Fruit fly (Drosophila melanogaster) whole organism, embryonic: Measurements from ENCODE around the gene Mvl.
A peak's percentile ranks its signal among the peaks of the same experiment; 100 is the strongest.

ENCODE experiments used
- Adf1 ChIP-seq: fragments of 200-800 bp; sonication (Bioruptor generic); IDR thresholded peaks from 2 replicates; pipeline ENCODE4 v1.3.6; 2022; ENCODE audit warnings: missing biosample characterization, missing genetic modification characterization
- Aef1 ChIP-seq: fragments of 200-800 bp; sonication (Bioruptor generic); IDR thresholded peaks from 3 replicates; pipeline ENCODE4 v1.3.6; 2022; ENCODE audit warnings: missing biosample characterization, missing genetic modification characterization
- BEAF-32 ChIP-seq: fragments of 200-800 bp; sonication (Bioruptor generic); optimal IDR thresholded peaks from 3 replicates; lab custom pipeline; 2017; ENCODE audit warnings: missing biosample characterization, missing genetic modification characterization, mild to moderate bottlenecking, moderate library complexity, missing genetic modification reagents
- C15 ChIP-seq: fragments of 200-800 bp; sonication (Bioruptor generic); IDR thresholded peaks from 3 replicates; pipeline ENCODE4 v1.3.6; 2022; ENCODE audit warnings: missing biosample characterization, missing genetic modification characterization
- CG10274 ChIP-seq: fragments of 200-800 bp; sonication (Bioruptor generic); optimal IDR thresholded peaks from 3 replicates; lab custom pipeline; 2017; ENCODE audit warnings: missing biosample characterization, mild to moderate bottlenecking, missing genetic modification characterization
- CG10543 ChIP-seq: fragments of 200-800 bp; sonication (Bioruptor generic); optimal IDR thresholded peaks from 3 replicates; lab custom pipeline; 2017; ENCODE audit warnings: missing biosample characterization, mild to moderate bottlenecking, missing genetic modification characterization, moderate library complexity
- CG11504 ChIP-seq: fragments of 200-800 bp; sonication (Bioruptor generic); optimal IDR thresholded peaks from 3 replicates; lab custom pipeline; 2019; ENCODE audit warnings: missing biosample characterization, mild to moderate bottlenecking, missing genetic modification characterization, moderate library complexity
- CG11560 ChIP-seq: fragments of 200-800 bp; sonication (Bioruptor generic); IDR thresholded peaks from 3 replicates; pipeline ENCODE4 v1.3.6; 2022; ENCODE audit warnings: missing biosample characterization, missing genetic modification characterization
- CG13296 ChIP-seq: fragments of 200-800 bp; sonication (Bioruptor generic); optimal IDR thresholded peaks from 3 replicates; lab custom pipeline; 2018; ENCODE audit warnings: missing biosample characterization, mild to moderate bottlenecking, missing genetic modification characterization
- CG15601 ChIP-seq: fragments of 200-800 bp; sonication (Bioruptor generic); optimal IDR thresholded peaks from 3 replicates; lab custom pipeline; 2019; ENCODE audit warnings: missing biosample characterization, mild to moderate bottlenecking, missing genetic modification characterization, moderate library complexity
- CG1647 ChIP-seq: fragments of 200-800 bp; sonication (Bioruptor generic); optimal IDR thresholded peaks from 3 replicates; lab custom pipeline; 2016; ENCODE audit warnings: missing biosample characterization, missing genetic modification characterization
- CG16815 ChIP-seq: fragments of 200-800 bp; sonication (Bioruptor generic); optimal IDR thresholded peaks from 3 replicates; lab custom pipeline; 2017; ENCODE audit warnings: missing biosample characterization, mild to moderate bottlenecking, missing genetic modification characterization
- CG32767 ChIP-seq: fragments of 200-800 bp; sonication (Bioruptor generic); IDR thresholded peaks from 2 replicates; pipeline ENCODE4 v1.3.6; 2022; ENCODE audit warnings: missing biosample characterization, missing genetic modification characterization
- CG33213 ChIP-seq: fragments of 200-800 bp; sonication (Bioruptor generic); optimal IDR thresholded peaks from 3 replicates; lab custom pipeline; 2016; ENCODE audit warnings: missing biosample characterization, missing genetic modification characterization
- CG3407 ChIP-seq: fragments of 200-800 bp; sonication (Bioruptor generic); optimal IDR thresholded peaks from 2 replicates; lab custom pipeline; 2018; ENCODE audit warnings: missing biosample characterization, mild to moderate bottlenecking, missing genetic modification characterization
- CG34224 ChIP-seq: fragments of 200-800 bp; sonication (Bioruptor generic); IDR thresholded peaks from 3 replicates; pipeline ENCODE4 v1.3.6; 2022; ENCODE audit warnings: missing biosample characterization, missing genetic modification characterization; ENCODE audit not compliant: partially characterized antibody
- CG34376 ChIP-seq: fragments of 200-800 bp; sonication (Bioruptor generic); optimal IDR thresholded peaks from 2 replicates; lab custom pipeline; 2018; ENCODE audit warnings: missing biosample characterization, mild to moderate bottlenecking, missing genetic modification characterization
- CG6254 ChIP-seq: fragments of 200-800 bp; sonication (Bioruptor generic); optimal IDR thresholded peaks from 3 replicates; lab custom pipeline; 2017; ENCODE audit warnings: mild to moderate bottlenecking, missing biosample characterization, missing genetic modification reagents, missing genetic modification characterization
- CG6791 ChIP-seq: fragments of 200-800 bp; sonication (Bioruptor generic); IDR thresholded peaks from 3 replicates; pipeline ENCODE4 v1.3.6; 2022; ENCODE audit warnings: missing biosample characterization, missing genetic modification characterization; ENCODE audit not compliant: partially characterized antibody
- CG7963 ChIP-seq: fragments of 200-800 bp; sonication (Bioruptor generic); IDR thresholded peaks from 3 replicates; pipeline ENCODE4 v1.3.6; 2022; ENCODE audit warnings: missing biosample characterization, missing genetic modification characterization; ENCODE audit not compliant: partially characterized antibody
- CG7987 ChIP-seq: fragments of 200-800 bp; sonication (Bioruptor generic); optimal IDR thresholded peaks from 2 replicates; lab custom pipeline; 2018; ENCODE audit warnings: missing biosample characterization, mild to moderate bottlenecking, missing genetic modification characterization, moderate library complexity
- CG9932 ChIP-seq: fragments of 200-800 bp; sonication (Bioruptor generic); IDR thresholded peaks from 2 replicates; pipeline ENCODE4 v1.3.6; 2022; ENCODE audit warnings: missing biosample characterization, missing genetic modification characterization
- Deaf1 ChIP-seq: fragments of 200-800 bp; optimal IDR thresholded peaks from 3 replicates; lab custom pipeline; 2019; ENCODE audit warnings: missing biosample characterization, mild to moderate bottlenecking, missing genetic modification characterization, moderate library complexity
- Dek ChIP-seq: fragments of 200-800 bp; sonication (Bioruptor generic); optimal IDR thresholded peaks from 3 replicates; lab custom pipeline; 2019; ENCODE audit warnings: missing biosample characterization, mild to moderate bottlenecking, missing genetic modification characterization, moderate library complexity
- Fer1 ChIP-seq: fragments of 200-800 bp; sonication (Bioruptor generic); optimal IDR thresholded peaks from 2 replicates; lab custom pipeline; 2017; ENCODE audit warnings: missing biosample characterization, mild to moderate bottlenecking, missing genetic modification characterization
- HLH54F ChIP-seq: fragments of 200-800 bp; sonication (Bioruptor generic); optimal IDR thresholded peaks from 3 replicates; lab custom pipeline; 2016; ENCODE audit warnings: missing biosample characterization, missing genetic modification characterization
- Hand ChIP-seq: fragments of 200-800 bp; sonication (Bioruptor generic); optimal IDR thresholded peaks from 2 replicates; lab custom pipeline; 2017; ENCODE audit warnings: mild to moderate bottlenecking, missing biosample characterization, missing genetic modification reagents, missing genetic modification characterization
- Nf-YC ChIP-seq: fragments of 200-800 bp; optimal IDR thresholded peaks from 3 replicates; lab custom pipeline; 2019; ENCODE audit warnings: missing biosample characterization, mild to moderate bottlenecking, missing genetic modification characterization, moderate library complexity
- PHDP ChIP-seq: fragments of 200-800 bp; sonication (Bioruptor generic); optimal IDR thresholded peaks from 3 replicates; lab custom pipeline; 2018; ENCODE audit warnings: missing biosample characterization, mild to moderate bottlenecking, missing genetic modification characterization, moderate library complexity
- Pdp1 ChIP-seq, 2 experiments: fragments of 200-800 bp; sonication (Bioruptor generic); optimal IDR thresholded peaks; 3 replicates each; lab custom pipeline; 2016; ENCODE audit warnings: missing biosample characterization in 2 of 2, missing genetic modification characterization in 2 of 2, mild to moderate bottlenecking in 1 of 2, moderate library complexity in 1 of 2
- Ptx1 ChIP-seq: fragments of 200-800 bp; sonication (Bioruptor generic); IDR thresholded peaks from 2 replicates; pipeline ENCODE4 v1.3.6; 2022; ENCODE audit warnings: missing biosample characterization, missing genetic modification characterization
- aop ChIP-seq: fragments of 200-800 bp; sonication (Bioruptor generic); IDR thresholded peaks from 2 replicates; pipeline ENCODE4 v1.3.6; 2022; ENCODE audit warnings: missing biosample characterization, missing genetic modification characterization
- ato ChIP-seq: fragments of 200-800 bp; sonication (Bioruptor generic); IDR thresholded peaks from 2 replicates; pipeline ENCODE4 v1.3.6; 2022; ENCODE audit warnings: missing biosample characterization, missing genetic modification characterization; ENCODE audit not compliant: partially characterized antibody
- chm ChIP-seq: fragments of 200-800 bp; sonication (Bioruptor generic); IDR thresholded peaks from 2 replicates; pipeline ENCODE4 v1.3.6; 2022; ENCODE audit warnings: missing biosample characterization, missing genetic modification characterization
- croc ChIP-seq: fragments of 200-800 bp; sonication (Bioruptor generic); conservative IDR thresholded peaks from 3 replicates; pipeline ENCODE4 v1.3.6; 2022; ENCODE audit warnings: missing biosample characterization, missing genetic modification characterization
- crol ChIP-seq: fragments of 200-800 bp; sonication (Bioruptor generic); IDR thresholded peaks from 2 replicates; pipeline ENCODE4 v1.3.6; 2022; ENCODE audit warnings: missing biosample characterization, missing genetic modification characterization
- exex ChIP-seq: fragments of 200-800 bp; sonication (Bioruptor generic); optimal IDR thresholded peaks from 4 replicates; lab custom pipeline; 2018; ENCODE audit warnings: missing biosample characterization, mild to moderate bottlenecking, missing genetic modification characterization, moderate library complexity
- hkb ChIP-seq, 2 experiments: fragments of 200-800 bp in 1 of 2; fragments of >200 bp in 1 of 2; sonication (Bioruptor generic) in 1 of 2; IDR thresholded peaks in 1 of 2; optimal IDR thresholded peaks in 1 of 2; 2 replicates each; pipeline versions ENCODE4 v1.3.6 to Lab custom; 2017 to 2022; ENCODE audit warnings: missing biosample characterization in 1 of 2, missing genetic modification characterization in 1 of 2
- ind ChIP-seq: fragments of 200-800 bp; sonication (Bioruptor generic); optimal IDR thresholded peaks from 3 replicates; lab custom pipeline; 2016; ENCODE audit warnings: missing biosample characterization, missing genetic modification characterization
- insv ChIP-seq, 2 experiments: fragments of 200-800 bp; sonication (Bioruptor generic); optimal IDR thresholded peaks; 3 replicates each; lab custom pipeline; 2016 to 2018; ENCODE audit warnings: missing biosample characterization in 2 of 2, missing genetic modification characterization in 2 of 2
- mam ChIP-seq: fragments of 200-800 bp; sonication (Bioruptor generic); optimal IDR thresholded peaks from 3 replicates; lab custom pipeline; 2016; ENCODE audit warnings: missing biosample characterization, missing genetic modification characterization
- nau ChIP-seq: fragments of 200-800 bp; sonication (Bioruptor generic); optimal IDR thresholded peaks from 3 replicates; lab custom pipeline; 2017; ENCODE audit warnings: missing biosample characterization, mild to moderate bottlenecking, missing genetic modification characterization, missing genetic modification reagents
- odd ChIP-seq: fragments of 200-800 bp; sonication (Bioruptor generic); optimal IDR thresholded peaks from 2 replicates; lab custom pipeline; 2017; ENCODE audit warnings: missing biosample characterization, mild to moderate bottlenecking, missing genetic modification characterization
- pan ChIP-seq, 4 experiments: fragments of >200 bp in 3 of 4; fragments of 200-800 bp in 1 of 4; sonication (Bioruptor generic) in 1 of 4; optimal IDR thresholded peaks in 3 of 4; IDR thresholded peaks in 1 of 4; 2 replicates each; pipeline versions ENCODE4 v1.3.6 to Lab custom; 2017 to 2022; ENCODE audit warnings: missing biosample characterization in 2 of 4, missing genetic modification characterization in 2 of 4, mixed read lengths in 1 of 4
- repo ChIP-seq: fragments of 200-800 bp; sonication (Bioruptor generic); optimal IDR thresholded peaks from 2 replicates; lab custom pipeline; 2016; ENCODE audit warnings: missing biosample characterization, missing genetic modification characterization
- seq ChIP-seq: fragments of 200-800 bp; sonication (Bioruptor generic); IDR thresholded peaks from 2 replicates; pipeline ENCODE4 v1.3.6; 2022; ENCODE audit warnings: missing biosample characterization, missing genetic modification characterization
- tio ChIP-seq: fragments of 200-800 bp; sonication (Bioruptor generic); optimal IDR thresholded peaks from 2 replicates; lab custom pipeline; 2017; ENCODE audit warnings: missing biosample characterization, missing genetic modification characterization, inconsistent platforms
- wek ChIP-seq: fragments of 200-800 bp; sonication (Bioruptor generic); optimal IDR thresholded peaks from 3 replicates; lab custom pipeline; 2018; ENCODE audit warnings: missing biosample characterization, mild to moderate bottlenecking, missing genetic modification characterization, moderate library complexity

Mvl gene

DNA sequence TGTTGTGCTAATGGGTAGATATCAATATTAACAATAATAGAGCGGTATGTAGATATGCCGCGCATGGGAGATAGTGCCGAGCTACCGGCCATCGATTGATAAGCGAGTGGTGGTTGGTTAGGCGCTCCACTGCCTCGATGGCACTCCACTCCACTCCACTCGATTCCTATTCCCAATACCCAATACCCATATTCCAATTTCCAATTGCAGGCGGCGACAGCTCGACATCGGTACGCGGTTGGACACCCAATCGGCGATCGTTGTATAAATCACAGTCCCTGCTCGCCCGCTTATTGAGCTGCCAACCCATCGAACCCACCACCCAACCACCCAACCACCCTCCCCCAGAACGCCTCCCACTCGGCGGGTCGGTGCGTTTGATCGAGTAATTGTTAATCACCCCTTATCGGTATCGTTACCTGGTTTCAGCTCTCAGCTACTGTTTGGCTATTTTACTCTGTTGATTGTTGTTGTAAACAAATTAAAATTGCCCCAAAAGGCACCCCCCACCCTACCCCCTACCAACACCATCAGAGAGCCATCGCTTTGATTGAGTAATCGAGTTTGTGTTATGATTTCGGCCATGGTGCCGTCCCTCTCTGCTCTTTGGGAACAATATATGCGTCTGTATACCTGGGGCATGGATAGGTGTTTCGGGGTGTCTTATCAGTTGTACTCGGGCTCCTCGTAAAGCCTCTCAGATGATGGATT lies 20.4 kb upstream of the Mvl start, which contains the start of gene HHEX (continued):
- TF ChIP-seq CG34224 (GFP tag; lab: Robert Waterston, UW) (no peak), Pdp1 (GFP tag; optimal IDR thresholded peaks at IDR 0.05; lab: Kevin White, UChicago) (peak in 1 of 2 experiments; percentile 59), nau (no peak), C15 (GFP tag; lab: Robert Waterston, UW) (no peak), ind (GFP tag; lab: Kevin White, UChicago) (no peak), Nf-YC (tag; lab: Kevin White, UChicago) (peak; percentile 90), tio (GFP tag; lab: Kevin White, UChicago) (no peak), CG32767 (0 out of 2 replicates have a peak, but pooled peaks have one; percentile 14), CG9932 (GFP tag; lab: Robert Waterston, UW) (no peak), ato (GFP tag; lab: Robert Waterston, UW) (no peak), HLH54F (no peak), CG3407 (GFP tag; lab: Kevin White, UChicago) (no peak), crol (peak; percentile 90), insv (GFP tag; optimal IDR thresholded peaks at IDR 0.05; lab: Kevin White, UChicago) (no peak), CG7963 (GFP tag; lab: Robert Waterston, UW) (no peak), Aef1 (GFP tag; lab: Robert Waterston, UW) (peak; percentile 59; the same call in 2 of the 3 replicates), CG15601 (tag; lab: Kevin White, UChicago) (peak; percentile 4), CG10274 (GFP tag; lab: Kevin White, UChicago) (no peak), Adf1 (no peak; the same call in 1 of the 2 replicates), Dek (no peak), croc (no peak), odd (GFP tag; lab: Kevin White, UChicago) (peak; percentile 46), CG34376 (GFP tag; lab: Kevin White, UChicago) (peak; percentile 83), PHDP (tag; lab: Kevin White, UChicago) (no peak), CG16815 (GFP tag; lab: Kevin White, UChicago) (no peak), CG6254 (GFP tag; lab: Kevin White, UChicago) (no peak), aop (GFP tag; lab: Robert Waterston, UW) (no peak), CG33213 (GFP tag; lab: Kevin White, UChicago) (no peak), Hand (GFP tag; lab: Kevin White, UChicago) (no peak), chm (GFP tag; lab: Robert Waterston, UW) (0 out of 2 replicates have a peak, but pooled peaks have one; percentile 11), CG10543 (peak; percentile 94), CG7987 (GFP tag; lab: Kevin White, UChicago) (no peak), hkb (optimal IDR thresholded peaks at IDR 0.05; lab: Kevin White, UChicago) (no peak), hkb (GFP tag; IDR thresholded peaks at IDR 0.05; lab: Robert Waterston, UW) (no peak), CG11504 (tag; lab: Kevin White, UChicago) (no peak), Ptx1 (peak; percentile 43), mam (GFP tag; lab: Kevin White, UChicago) (no peak), CG11560 (tag; lab: Robert Waterston, UW) (no peak), Fer1 (GFP tag; lab: Kevin White, UChicago) (peak; percentile 7), wek (GFP tag; lab: Kevin White, UChicago) (no peak), CG13296 (no peak), exex (peak; percentile 99), CG1647 (GFP tag; lab: Kevin White, UChicago) (no peak), CG6791 (no peak), repo (GFP tag; lab: Kevin White, UChicago) (no peak), BEAF-32 (GFP tag; lab: Kevin White, UChicago) (no peak), pan (optimal IDR thresholded peaks at IDR 0.05; lab: Kevin White, UChicago) (no peak), pan (GFP tag; optimal IDR thresholded peaks at IDR 0.05 in 1 of 2, IDR thresholded peaks at IDR 0.05 in 1 of 2) (peak in 1 of 2 experiments; percentile 82), seq (no peak), Deaf1 (tag; lab: Kevin White, UChicago) (peak; percentile 44)
